Fruit fly (Drosophila melanogaster) whole organism, embryonic: ENCODE measurements around the gene ATPsynCF6L.

Experiments used
- Bgb ChIP-seq: fragments of 200-800 bp; sonication (Bioruptor generic); IDR thresholded peaks from 2 replicates; pipeline ENCODE4 v1.3.6; 2022; ENCODE audit warnings: missing biosample characterization, missing genetic modification characterization; ENCODE audit not compliant: partially characterized antibody
- Bteb2 ChIP-seq: fragments of 200-800 bp; sonication (Bioruptor generic); optimal IDR thresholded peaks from 2 replicates; lab custom pipeline; 2016; ENCODE audit warnings: missing biosample characterization, missing genetic modification characterization
- CG10274 ChIP-seq: fragments of 200-800 bp; sonication (Bioruptor generic); optimal IDR thresholded peaks from 3 replicates; lab custom pipeline; 2017; ENCODE audit warnings: missing biosample characterization, mild to moderate bottlenecking, missing genetic modification characterization
- CG11085 ChIP-seq: fragments of 200-800 bp; sonication (Bioruptor generic); IDR thresholded peaks from 2 replicates; pipeline ENCODE4 v1.3.6; 2022; ENCODE audit warnings: missing biosample characterization, missing genetic modification characterization
- CG11723 ChIP-seq: fragments of 200-800 bp; sonication (Bioruptor generic); optimal IDR thresholded peaks from 2 replicates; lab custom pipeline; 2017; ENCODE audit warnings: missing biosample characterization, mild to moderate bottlenecking, missing genetic modification characterization
- CG12236 ChIP-seq: fragments of 200-800 bp; sonication (Bioruptor generic); optimal IDR thresholded peaks from 2 replicates; lab custom pipeline; 2016; ENCODE audit warnings: missing biosample characterization, missing genetic modification characterization
- CG12769 ChIP-seq: fragments of 200-800 bp; sonication (Bioruptor generic); optimal IDR thresholded peaks from 2 replicates; lab custom pipeline; 2019; ENCODE audit warnings: missing biosample characterization, mild to moderate bottlenecking, missing genetic modification characterization, moderate library complexity
- CG12942 ChIP-seq: fragments of 200-800 bp; sonication (Bioruptor generic); optimal IDR thresholded peaks from 3 replicates; lab custom pipeline; 2016; ENCODE audit warnings: missing biosample characterization, missing genetic modification characterization
- CG13287 ChIP-seq: fragments of 200-800 bp; sonication (Bioruptor generic); IDR thresholded peaks from 2 replicates; pipeline ENCODE4 v1.3.6; 2022; ENCODE audit warnings: missing biosample characterization, missing genetic modification characterization; ENCODE audit not compliant: partially characterized antibody
- CG14441 ChIP-seq: fragments of 200-800 bp; sonication (Bioruptor generic); IDR thresholded peaks from 2 replicates; pipeline ENCODE4 v1.3.6; 2022; ENCODE audit warnings: missing biosample characterization, missing genetic modification characterization
- CG15601 ChIP-seq: fragments of 200-800 bp; sonication (Bioruptor generic); optimal IDR thresholded peaks from 3 replicates; lab custom pipeline; 2019; ENCODE audit warnings: missing biosample characterization, mild to moderate bottlenecking, missing genetic modification characterization, moderate library complexity
- CG1647 ChIP-seq: fragments of 200-800 bp; sonication (Bioruptor generic); optimal IDR thresholded peaks from 3 replicates; lab custom pipeline; 2016; ENCODE audit warnings: missing biosample characterization, missing genetic modification characterization
- CG16813 ChIP-seq: fragments of 200-800 bp; sonication (Bioruptor generic); IDR thresholded peaks from 3 replicates; pipeline ENCODE4 v1.3.6; 2022; ENCODE audit warnings: missing biosample characterization, missing genetic modification characterization; ENCODE audit not compliant: partially characterized antibody
- CG17186 ChIP-seq: fragments of 200-800 bp; sonication (Bioruptor generic); optimal IDR thresholded peaks from 3 replicates; lab custom pipeline; 2017; ENCODE audit warnings: missing biosample characterization, missing genetic modification reagents, missing genetic modification characterization
- CG1832 ChIP-seq: fragments of 200-800 bp; sonication (Bioruptor generic); optimal IDR thresholded peaks from 2 replicates; lab custom pipeline; 2017; ENCODE audit warnings: missing biosample characterization, mild to moderate bottlenecking, missing genetic modification characterization, inconsistent platforms
- CG18476 ChIP-seq: fragments of 200-800 bp; sonication (Bioruptor generic); optimal IDR thresholded peaks from 2 replicates; lab custom pipeline; 2016; ENCODE audit warnings: missing biosample characterization, mild to moderate bottlenecking, missing genetic modification characterization
- CG3065 ChIP-seq: fragments of 200-800 bp; sonication (Bioruptor generic); optimal IDR thresholded peaks from 2 replicates; lab custom pipeline; 2016; ENCODE audit warnings: missing biosample characterization, missing genetic modification characterization
- CG31441 ChIP-seq: fragments of 200-800 bp; sonication (Bioruptor generic); IDR thresholded peaks from 2 replicates; pipeline ENCODE4 v1.3.6; 2022; ENCODE audit warnings: missing biosample characterization, missing genetic modification characterization
- CG4360 ChIP-seq: fragments of 200-800 bp; sonication (Bioruptor generic); IDR thresholded peaks from 2 replicates; pipeline ENCODE4 v1.3.6; 2022; ENCODE audit warnings: missing biosample characterization, missing genetic modification characterization
- CG4820 ChIP-seq: fragments of 200-800 bp; sonication (Bioruptor generic); optimal IDR thresholded peaks from 3 replicates; lab custom pipeline; 2016; ENCODE audit warnings: missing biosample characterization, missing genetic modification characterization
- CG6813 ChIP-seq: fragments of 200-800 bp; sonication (Bioruptor generic); optimal IDR thresholded peaks from 2 replicates; lab custom pipeline; 2017; ENCODE audit warnings: missing biosample characterization, missing genetic modification characterization, mild to moderate bottlenecking, moderate library complexity, missing genetic modification reagents
- D19A ChIP-seq: fragments of 200-800 bp; optimal IDR thresholded peaks from 3 replicates; lab custom pipeline; 2019; ENCODE audit warnings: missing biosample characterization, mild to moderate bottlenecking, missing genetic modification characterization, moderate library complexity
- Doc2 ChIP-seq: fragments of 200-800 bp; sonication (Bioruptor generic); IDR thresholded peaks from 2 replicates; pipeline ENCODE4 v1.3.6; 2022; ENCODE audit warnings: missing biosample characterization, missing genetic modification characterization
- Fer1 ChIP-seq: fragments of 200-800 bp; sonication (Bioruptor generic); optimal IDR thresholded peaks from 2 replicates; lab custom pipeline; 2017; ENCODE audit warnings: missing biosample characterization, mild to moderate bottlenecking, missing genetic modification characterization
- HmgZ ChIP-seq: fragments of 200-800 bp; sonication (Bioruptor generic); optimal IDR thresholded peaks from 2 replicates; lab custom pipeline; 2018; ENCODE audit warnings: missing biosample characterization, mild to moderate bottlenecking, missing genetic modification characterization
- Hr39 ChIP-seq: fragments of >200 bp; optimal IDR thresholded peaks from 2 replicates; lab custom pipeline; 2017
- Med ChIP-seq: fragments of 200-800 bp; sonication (Bioruptor generic); peaks from one replicate; lab custom pipeline; 2016; ENCODE audit warnings: missing biosample characterization, missing genetic modification characterization, mild to moderate bottlenecking, inconsistent platforms, moderate library complexity
- Mrtf ChIP-seq: fragments of 200-800 bp; sonication (Bioruptor generic); IDR thresholded peaks from 3 replicates; pipeline ENCODE4 v1.3.6; 2022; ENCODE audit warnings: missing biosample characterization, missing genetic modification characterization
- Neu2 ChIP-seq: fragments of 200-800 bp; sonication (Bioruptor generic); optimal IDR thresholded peaks from 3 replicates; lab custom pipeline; 2016; ENCODE audit warnings: missing biosample characterization, missing genetic modification characterization, borderline replicate concordance
- Nf-YA ChIP-seq: fragments of 200-800 bp; sonication (Bioruptor generic); IDR thresholded peaks from 2 replicates; pipeline ENCODE4 v1.3.6; 2022; ENCODE audit warnings: missing biosample characterization, missing genetic modification characterization
- Vsx1 ChIP-seq: fragments of 200-800 bp; sonication (Bioruptor generic); optimal IDR thresholded peaks from 2 replicates; lab custom pipeline; 2017; ENCODE audit warnings: missing biosample characterization, mild to moderate bottlenecking, missing genetic modification characterization, missing genetic modification reagents
- abd-A ChIP-seq: fragments of 200-800 bp; sonication (Bioruptor generic); optimal IDR thresholded peaks from 3 replicates; lab custom pipeline; 2019; ENCODE audit warnings: missing biosample characterization, mild to moderate bottlenecking, missing genetic modification characterization, moderate library complexity
- chif ChIP-seq, 2 experiments: fragments of 200-800 bp; sonication (Bioruptor generic); optimal IDR thresholded peaks; 3 replicates each; lab custom pipeline; 2016; ENCODE audit warnings: missing biosample characterization in 2 of 2, missing genetic modification characterization in 2 of 2
- chn ChIP-seq: fragments of 200-800 bp; sonication (Bioruptor generic); optimal IDR thresholded peaks from 2 replicates; lab custom pipeline; 2016; ENCODE audit warnings: missing biosample characterization, missing genetic modification characterization
- crol ChIP-seq: fragments of 200-800 bp; sonication (Bioruptor generic); IDR thresholded peaks from 2 replicates; pipeline ENCODE4 v1.3.6; 2022; ENCODE audit warnings: missing biosample characterization, missing genetic modification characterization
- dysf ChIP-seq: fragments of 200-800 bp; sonication (Bioruptor generic); IDR thresholded peaks from 3 replicates; pipeline ENCODE4 v1.3.6; 2022; ENCODE audit warnings: missing biosample characterization, missing genetic modification characterization
- fd64A ChIP-seq: fragments of 200-800 bp; sonication (Bioruptor generic); optimal IDR thresholded peaks from 3 replicates; lab custom pipeline; 2018; ENCODE audit warnings: missing biosample characterization, mild to moderate bottlenecking, missing genetic modification characterization
- kni ChIP-seq: fragments of 200-800 bp; sonication (Bioruptor generic); optimal IDR thresholded peaks from 3 replicates; lab custom pipeline; 2017; ENCODE audit warnings: mild to moderate bottlenecking, missing biosample characterization, missing genetic modification reagents, missing genetic modification characterization
- nom ChIP-seq: fragments of 200-800 bp; sonication (Bioruptor generic); optimal IDR thresholded peaks from 2 replicates; lab custom pipeline; 2017; ENCODE audit warnings: missing biosample characterization, missing genetic modification characterization, mild to moderate bottlenecking, moderate library complexity, missing genetic modification reagents
- onecut ChIP-seq: fragments of 200-800 bp; sonication (Bioruptor generic); IDR thresholded peaks from 2 replicates; pipeline ENCODE4 v1.3.6; 2022; ENCODE audit warnings: missing biosample characterization, missing genetic modification characterization
- pan ChIP-seq, 4 experiments: fragments of >200 bp in 3 of 4; fragments of 200-800 bp in 1 of 4; sonication (Bioruptor generic) in 1 of 4; optimal IDR thresholded peaks in 3 of 4; IDR thresholded peaks in 1 of 4; 2 replicates each; pipeline versions ENCODE4 v1.3.6 to Lab custom; 2017 to 2022; ENCODE audit warnings: missing biosample characterization in 2 of 4, missing genetic modification characterization in 2 of 4, mixed read lengths in 1 of 4
- ranshi ChIP-seq: fragments of 200-800 bp; sonication (Bioruptor generic); IDR thresholded peaks from 2 replicates; pipeline ENCODE4 v1.3.6; 2022; ENCODE audit warnings: missing biosample characterization, missing genetic modification characterization
- seq ChIP-seq: fragments of 200-800 bp; sonication (Bioruptor generic); IDR thresholded peaks from 2 replicates; pipeline ENCODE4 v1.3.6; 2022; ENCODE audit warnings: missing biosample characterization, missing genetic modification characterization
- sr ChIP-seq: fragments of 200-800 bp; sonication (Bioruptor generic); IDR thresholded peaks from 3 replicates; pipeline ENCODE4 v1.3.6; 2022; ENCODE audit warnings: missing biosample characterization, missing genetic modification characterization
- stwl ChIP-seq: fragments of 200-800 bp; sonication (Bioruptor generic); optimal IDR thresholded peaks from 3 replicates; lab custom pipeline; 2018; ENCODE audit warnings: missing biosample characterization, mild to moderate bottlenecking, missing genetic modification characterization, moderate library complexity
- unc-4 ChIP-seq: fragments of 200-800 bp; sonication (Bioruptor generic); IDR thresholded peaks from 2 replicates; pipeline ENCODE4 v1.3.6; 2022; ENCODE audit warnings: missing biosample characterization, missing genetic modification characterization; ENCODE audit not compliant: partially characterized antibody
- vvl ChIP-seq: fragments of 200-800 bp; sonication (Bioruptor generic); IDR thresholded peaks from 2 replicates; pipeline ENCODE4 v1.3.6; 2022; ENCODE audit warnings: missing biosample characterization, missing genetic modification characterization
- z ChIP-seq: fragments of 200-800 bp; sonication (Bioruptor generic); IDR thresholded peaks from 3 replicates; pipeline ENCODE4 v1.3.6; 2022; ENCODE audit warnings: missing biosample characterization, missing genetic modification characterization
- zf30C ChIP-seq: fragments of 200-800 bp; sonication (Bioruptor generic); optimal IDR thresholded peaks from 3 replicates; lab custom pipeline; 2018; ENCODE audit warnings: missing biosample characterization, mild to moderate bottlenecking, missing genetic modification characterization

Gene ATPsynCF6L

DNA sequence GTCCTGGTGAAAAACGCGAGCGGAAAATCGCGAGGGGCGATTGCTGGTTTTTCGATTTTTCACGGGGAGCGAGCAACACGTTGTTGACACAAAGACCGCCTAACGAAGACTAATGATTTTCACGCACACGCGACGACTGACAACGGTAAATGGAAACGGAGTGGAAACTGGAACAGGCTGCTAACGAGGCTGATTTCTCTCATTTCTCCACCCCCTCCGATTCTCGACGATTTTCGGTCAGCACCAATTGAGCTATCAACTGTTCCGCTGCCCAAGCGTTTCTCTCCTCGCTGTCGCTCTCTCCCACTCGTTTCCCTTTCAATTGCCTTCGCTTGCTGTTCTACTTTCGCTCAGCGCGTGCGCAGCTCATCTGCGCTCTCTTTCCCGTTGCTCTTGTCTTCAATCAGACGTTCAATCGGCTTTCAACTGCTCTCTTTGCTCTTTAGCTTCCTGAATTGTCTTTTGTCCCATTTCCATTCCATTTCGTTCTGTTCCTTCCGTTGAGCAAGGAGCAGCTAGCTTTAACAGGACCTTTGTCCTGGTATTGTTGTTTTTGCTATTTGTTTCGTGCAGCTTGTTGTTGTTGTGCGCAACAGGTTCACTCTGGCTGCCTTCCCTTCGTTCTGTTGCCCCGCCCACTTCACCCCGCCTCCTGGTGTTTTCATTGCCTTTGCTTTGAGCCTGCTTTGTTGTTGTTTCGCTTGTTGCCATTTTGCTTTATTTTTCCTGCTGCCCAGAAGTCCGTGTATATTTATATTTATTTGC is 35.7 kb downstream of the ATPsynCF6L start (continued):
- TF ChIP-seq CG18476, result peak; percentile 62
- no peak for TF ChIP-seq Neu2 (GFP tag; lab: Kevin White, UChicago)
- TF ChIP-seq Hr39, result no peak
- TF ChIP-seq Vsx1 (GFP tag; lab: Kevin White, UChicago), result no peak
- 0 out of 2 replicates have a peak, but pooled peaks have one; percentile 7 for TF ChIP-seq CG31441
- no peak for TF ChIP-seq CG11085 (GFP tag; lab: Robert Waterston, UW)
- TF ChIP-seq CG11723 (GFP tag; lab: Kevin White, UChicago), result no peak
- no peak for TF ChIP-seq CG14441 (GFP tag; lab: Robert Waterston, UW)
- TF ChIP-seq crol (GFP tag; lab: Robert Waterston, UW), result 0 out of 2 replicates have a peak, but pooled peaks have one; percentile 6
- TF ChIP-seq fd64A, result no peak
- no peak for TF ChIP-seq chn (GFP tag; lab: Kevin White, UChicago)
- TF ChIP-seq Nf-YA, result no peak
- peak; percentile 92 for TF ChIP-seq z
- no peak for TF ChIP-seq HmgZ (tag; lab: Kevin White, UChicago)
- TF ChIP-seq CG17186 (GFP tag; lab: Kevin White, UChicago), result no peak
- TF ChIP-seq Med, result peak; percentile 36
- no peak for TF ChIP-seq CG10274 (GFP tag; lab: Kevin White, UChicago)
- TF ChIP-seq CG1832 (GFP tag; lab: Kevin White, UChicago), result peak; percentile 10
- 0 out of 2 replicates have a peak, but pooled peaks have one; percentile 10 for TF ChIP-seq CG13287 (GFP tag; lab: Robert Waterston, UW)
- TF ChIP-seq kni, result peak; percentile 88
- TF ChIP-seq CG16813 (GFP tag; lab: Robert Waterston, UW), result no peak
- TF ChIP-seq dysf (GFP tag; lab: Robert Waterston, UW), result no peak
- no peak for TF ChIP-seq Doc2 (GFP tag; lab: Robert Waterston, UW)
- peak; percentile 33; the same call in 1 of the 2 replicates for TF ChIP-seq onecut (GFP tag; lab: Robert Waterston, UW)
- no peak for TF ChIP-seq CG12942
- no peak for TF ChIP-seq D19A (tag; lab: Kevin White, UChicago)
- TF ChIP-seq sr (GFP tag; lab: Robert Waterston, UW), result no peak
- peak; percentile 35 for TF ChIP-seq CG3065 (GFP tag; lab: Kevin White, UChicago)
- peak; percentile 24 for TF ChIP-seq Fer1 (GFP tag; lab: Kevin White, UChicago)
- peak; percentile 3 for TF ChIP-seq zf30C (GFP tag; lab: Kevin White, UChicago)
- peak; percentile 25 for TF ChIP-seq stwl (tag; lab: Kevin White, UChicago)
- TF ChIP-seq abd-A (tag; lab: Kevin White, UChicago), result peak; percentile 48
- TF ChIP-seq chif (GFP tag; optimal IDR thresholded peaks at IDR 0.05; lab: Kevin White, UChicago), result no peak
- TF ChIP-seq Mrtf (GFP tag; lab: Robert Waterston, UW), result no peak
- peak; percentile 100 for TF ChIP-seq CG15601 (tag; lab: Kevin White, UChicago)
- no peak for TF ChIP-seq unc-4
- TF ChIP-seq vvl (GFP tag; lab: Robert Waterston, UW), result 0 out of 2 replicates have a peak, but pooled peaks have one; percentile 16
- TF ChIP-seq Bgb (GFP tag; lab: Robert Waterston, UW), result 0 out of 2 replicates have a peak, but pooled peaks have one; percentile 19
- no peak for TF ChIP-seq CG12236 (GFP tag; lab: Kevin White, UChicago)
- peak; percentile 98 for TF ChIP-seq CG4360
- no peak for TF ChIP-seq CG4820
- TF ChIP-seq CG12769, result no peak
- TF ChIP-seq nom (GFP tag; lab: Kevin White, UChicago), result no peak
- TF ChIP-seq ranshi (GFP tag; lab: Robert Waterston, UW), result no peak
- TF ChIP-seq CG6813 (GFP tag; lab: Kevin White, UChicago), result peak; percentile 9
- no peak for TF ChIP-seq pan (optimal IDR thresholded peaks at IDR 0.05; lab: Kevin White, UChicago)
- TF ChIP-seq pan (GFP tag; optimal IDR thresholded peaks at IDR 0.05 in 1 of 2, IDR thresholded peaks at IDR 0.05 in 1 of 2), result no peak
- no peak for TF ChIP-seq CG1647 (GFP tag; lab: Kevin White, UChicago)
- no peak for TF ChIP-seq Bteb2 (GFP tag; lab: Kevin White, UChicago)
- no peak for TF ChIP-seq seq (GFP tag; lab: Robert Waterston, UW)
